Fruit fly (Drosophila melanogaster) whole organism, prepupa: ENCODE data around the gene ng3.

Source experiments
- Blimp-1 ChIP-seq: fragments of 200-800 bp; sonication (Bioruptor generic); optimal IDR thresholded peaks from 3 replicates; lab custom pipeline; 2017; ENCODE audit warnings: missing biosample characterization, missing genetic modification characterization, mild to moderate bottlenecking, moderate library complexity, missing genetic modification reagents
- CG10631 ChIP-seq: fragments of 200-800 bp; sonication (Bioruptor generic); optimal IDR thresholded peaks from 2 replicates; lab custom pipeline; 2016; ENCODE audit warnings: missing biosample characterization, missing genetic modification characterization
- CG11294 ChIP-seq: fragments of 200-800 bp; sonication (Bioruptor generic); IDR thresholded peaks from 2 replicates; pipeline ENCODE4 v1.3.6; 2022; ENCODE audit warnings: missing biosample characterization, missing genetic modification characterization
- CG11762 ChIP-seq: fragments of 200-800 bp; sonication (Bioruptor generic); optimal IDR thresholded peaks from 3 replicates; lab custom pipeline; 2016; ENCODE audit warnings: missing biosample characterization, missing genetic modification characterization; ENCODE audit not compliant: insufficient read depth
- CG11902 ChIP-seq: fragments of 200-800 bp; sonication (Bioruptor generic); optimal IDR thresholded peaks from 3 replicates; lab custom pipeline; 2016; ENCODE audit warnings: missing biosample characterization, missing genetic modification characterization
- CG1621 ChIP-seq: fragments of 200-800 bp; sonication (Bioruptor generic); optimal IDR thresholded peaks from 3 replicates; lab custom pipeline; 2018; ENCODE audit warnings: missing biosample characterization, mild to moderate bottlenecking, missing genetic modification characterization
- CG16779 ChIP-seq: fragments of 200-800 bp; sonication (Bioruptor generic); optimal IDR thresholded peaks from 3 replicates; lab custom pipeline; 2017; ENCODE audit warnings: missing biosample characterization, mild to moderate bottlenecking, missing genetic modification characterization
- CG31627 ChIP-seq: fragments of 200-800 bp; sonication (Bioruptor generic); optimal IDR thresholded peaks from 3 replicates; lab custom pipeline; 2016; ENCODE audit warnings: missing biosample characterization, missing genetic modification characterization
- CG32006 ChIP-seq: fragments of 200-800 bp; sonication (Bioruptor generic); optimal IDR thresholded peaks from 3 replicates; lab custom pipeline; 2017; ENCODE audit warnings: missing biosample characterization, mild to moderate bottlenecking, missing genetic modification characterization
- CG34406 ChIP-seq: fragments of 200-800 bp; sonication (Bioruptor generic); optimal IDR thresholded peaks from 3 replicates; lab custom pipeline; 2016; ENCODE audit warnings: missing biosample characterization, missing genetic modification characterization
- CG3919 ChIP-seq: fragments of 200-800 bp; sonication (Bioruptor generic); optimal IDR thresholded peaks from 3 replicates; lab custom pipeline; 2016; ENCODE audit warnings: missing biosample characterization, missing genetic modification characterization
- CG4318 ChIP-seq: fragments of 200-800 bp; sonication (Bioruptor generic); optimal IDR thresholded peaks from 3 replicates; lab custom pipeline; 2017; ENCODE audit warnings: missing biosample characterization, mild to moderate bottlenecking, missing genetic modification characterization
- CG6163 ChIP-seq: fragments of 200-800 bp; sonication (Bioruptor generic); IDR thresholded peaks from 3 replicates; pipeline ENCODE4 v1.3.6; 2022; ENCODE audit warnings: missing biosample characterization, missing genetic modification characterization
- CG6276 ChIP-seq: fragments of 200-800 bp; sonication (Bioruptor generic); optimal IDR thresholded peaks from 2 replicates; lab custom pipeline; 2017; ENCODE audit warnings: missing biosample characterization, mild to moderate bottlenecking, missing genetic modification characterization
- CG6792 ChIP-seq: fragments of 200-800 bp; sonication (Bioruptor generic); optimal IDR thresholded peaks from 3 replicates; lab custom pipeline; 2016; ENCODE audit warnings: missing biosample characterization, missing genetic modification characterization
- CG6808 ChIP-seq: fragments of 200-800 bp; sonication (Bioruptor generic); optimal IDR thresholded peaks from 3 replicates; lab custom pipeline; 2017; ENCODE audit warnings: missing biosample characterization, missing genetic modification characterization, mild to moderate bottlenecking, moderate library complexity, missing genetic modification reagents
- CG6854 ChIP-seq: fragments of 200-800 bp; sonication (Bioruptor generic); optimal IDR thresholded peaks from 2 replicates; lab custom pipeline; 2017; ENCODE audit warnings: missing biosample characterization, mild to moderate bottlenecking, missing genetic modification characterization
- CG7368 ChIP-seq: fragments of 200-800 bp; sonication (Bioruptor generic); optimal IDR thresholded peaks from 3 replicates; lab custom pipeline; 2016; ENCODE audit warnings: missing biosample characterization, missing genetic modification characterization
- CG8319 ChIP-seq: fragments of 200-800 bp; sonication (Bioruptor generic); optimal IDR thresholded peaks from 3 replicates; lab custom pipeline; 2016; ENCODE audit warnings: missing biosample characterization, missing genetic modification characterization
- CG8632 ChIP-seq: fragments of 200-800 bp; sonication (Bioruptor generic); optimal IDR thresholded peaks from 3 replicates; lab custom pipeline; 2016; ENCODE audit warnings: missing biosample characterization, missing genetic modification characterization
- CG9139 ChIP-seq: fragments of 200-800 bp; sonication (Bioruptor generic); optimal IDR thresholded peaks from 3 replicates; lab custom pipeline; 2017; ENCODE audit warnings: missing biosample characterization, mild to moderate bottlenecking, missing genetic modification characterization
- Eip75B ChIP-seq: fragments of 200-800 bp; sonication (Bioruptor generic); optimal IDR thresholded peaks from 3 replicates; lab custom pipeline; 2016; ENCODE audit warnings: missing biosample characterization, missing genetic modification characterization
- Eip78C ChIP-seq: fragments of 200-800 bp; sonication (Bioruptor generic); peaks from one replicate; lab custom pipeline; 2016; ENCODE audit warnings: missing biosample characterization, missing genetic modification characterization
- Eip93F ChIP-seq: fragments of 200-800 bp; sonication (Bioruptor generic); optimal IDR thresholded peaks from 2 replicates; lab custom pipeline; 2016; ENCODE audit warnings: missing biosample characterization, mild to moderate bottlenecking, missing genetic modification characterization
- Ets21C ChIP-seq: fragments of 200-800 bp; sonication (Bioruptor generic); optimal IDR thresholded peaks from 3 replicates; lab custom pipeline; 2016; ENCODE audit warnings: missing biosample characterization, missing genetic modification characterization
- Ets96B ChIP-seq: fragments of 200-800 bp; optimal IDR thresholded peaks from 2 replicates; lab custom pipeline; 2019; ENCODE audit warnings: missing biosample characterization, mild to moderate bottlenecking, missing genetic modification characterization, moderate library complexity
- Gug ChIP-seq: fragments of 200-800 bp; sonication (Bioruptor generic); IDR thresholded peaks from 2 replicates; pipeline ENCODE4 v1.3.6; 2022; ENCODE audit warnings: missing biosample characterization, missing genetic modification characterization
- Hr39 ChIP-seq: fragments of 200-800 bp; sonication (Bioruptor generic); optimal IDR thresholded peaks from 2 replicates; lab custom pipeline; 2016; ENCODE audit warnings: missing biosample characterization, missing genetic modification characterization
- Hr4 ChIP-seq: fragments of 200-800 bp; sonication (Bioruptor generic); optimal IDR thresholded peaks from 3 replicates; lab custom pipeline; 2016; ENCODE audit warnings: missing biosample characterization, missing genetic modification characterization
- Lpt ChIP-seq: fragments of 200-800 bp; sonication (Bioruptor generic); optimal IDR thresholded peaks from 3 replicates; lab custom pipeline; 2016; ENCODE audit warnings: missing biosample characterization, missing genetic modification characterization
- OdsH ChIP-seq: fragments of 200-800 bp; sonication (Bioruptor generic); optimal IDR thresholded peaks from 3 replicates; lab custom pipeline; 2016; ENCODE audit warnings: missing biosample characterization, missing genetic modification characterization
- Smox ChIP-seq: fragments of 200-800 bp; sonication (Bioruptor generic); optimal IDR thresholded peaks from 3 replicates; lab custom pipeline; 2016; ENCODE audit warnings: missing biosample characterization, missing genetic modification characterization
- Sox15 ChIP-seq: fragments of 200-800 bp; sonication (Bioruptor generic); optimal IDR thresholded peaks from 3 replicates; lab custom pipeline; 2016; ENCODE audit warnings: missing biosample characterization, missing genetic modification characterization
- cyc ChIP-seq: fragments of 200-800 bp; sonication (Bioruptor generic); optimal IDR thresholded peaks from 3 replicates; lab custom pipeline; 2016; ENCODE audit warnings: missing biosample characterization, missing genetic modification characterization
- dac ChIP-seq: fragments of 200-800 bp; sonication (Bioruptor generic); optimal IDR thresholded peaks from 2 replicates; lab custom pipeline; 2017; ENCODE audit warnings: missing biosample characterization, mild to moderate bottlenecking, missing genetic modification characterization
- eg ChIP-seq: fragments of 200-800 bp; sonication (Bioruptor generic); IDR thresholded peaks from 3 replicates; pipeline ENCODE4 v1.3.6; 2022; ENCODE audit warnings: missing biosample characterization, missing genetic modification characterization
- esn ChIP-seq: fragments of 200-800 bp; sonication (Bioruptor generic); optimal IDR thresholded peaks from 2 replicates; lab custom pipeline; 2016; ENCODE audit warnings: missing biosample characterization, mild to moderate bottlenecking, missing genetic modification characterization, moderate library complexity
- fd59A ChIP-seq: fragments of 200-800 bp; sonication (Bioruptor generic); optimal IDR thresholded peaks from 2 replicates; lab custom pipeline; 2017; ENCODE audit warnings: missing biosample characterization, mild to moderate bottlenecking, missing genetic modification characterization, missing genetic modification reagents
- fd85E ChIP-seq: fragments of 200-800 bp; sonication (Bioruptor generic); optimal IDR thresholded peaks from 3 replicates; lab custom pipeline; 2016; ENCODE audit warnings: missing biosample characterization, missing genetic modification characterization
- fkh ChIP-seq: fragments of 200-800 bp; sonication (Bioruptor generic); optimal IDR thresholded peaks from 3 replicates; lab custom pipeline; 2017; ENCODE audit warnings: missing biosample characterization, mild to moderate bottlenecking, missing genetic modification characterization, moderate library complexity
- lz ChIP-seq: fragments of 200-800 bp; sonication (Bioruptor generic); optimal IDR thresholded peaks from 3 replicates; lab custom pipeline; 2016; ENCODE audit warnings: missing biosample characterization, missing genetic modification characterization
- net ChIP-seq: fragments of 200-800 bp; sonication (Bioruptor generic); optimal IDR thresholded peaks from 3 replicates; lab custom pipeline; 2016; ENCODE audit warnings: missing biosample characterization, missing genetic modification characterization
- pdm3 ChIP-seq: fragments of 200-800 bp; sonication (Bioruptor generic); optimal IDR thresholded peaks from 3 replicates; lab custom pipeline; 2016; ENCODE audit warnings: missing biosample characterization, missing genetic modification characterization
- salr ChIP-seq, 2 experiments: fragments of 200-800 bp; sonication (Bioruptor generic); optimal IDR thresholded peaks; 3 replicates each; lab custom pipeline; 2016 to 2018; ENCODE audit warnings: missing biosample characterization in 2 of 2, missing genetic modification characterization in 2 of 2, mild to moderate bottlenecking in 1 of 2
- spab ChIP-seq: fragments of 200-800 bp; sonication (Bioruptor generic); optimal IDR thresholded peaks from 2 replicates; lab custom pipeline; 2017; ENCODE audit warnings: missing biosample characterization, mild to moderate bottlenecking, missing genetic modification characterization, missing genetic modification reagents
- ss ChIP-seq, 2 experiments: fragments of 200-800 bp; sonication (Bioruptor generic); optimal IDR thresholded peaks; 2 replicates in 1 of 2; 3 replicates in 1 of 2; lab custom pipeline; 2017 to 2018; ENCODE audit warnings: mild to moderate bottlenecking in 2 of 2, missing biosample characterization in 2 of 2, missing genetic modification characterization in 2 of 2, moderate library complexity in 1 of 2
- svp ChIP-seq: fragments of 200-800 bp; sonication (Bioruptor generic); peaks from one replicate; lab custom pipeline; 2016; ENCODE audit warnings: missing biosample characterization, missing genetic modification characterization
- vri ChIP-seq: fragments of 200-800 bp; sonication (Bioruptor generic); optimal IDR thresholded peaks from 3 replicates; lab custom pipeline; 2016; ENCODE audit warnings: missing biosample characterization, mild to moderate bottlenecking, missing genetic modification characterization

The ng3 gene

dm6 chrX:3260536-3260935, 18.7 kb upstream of the ng3 start:
- TF ChIP-seq Ets21C (GFP tag; lab: Kevin White, UChicago): no peak
- peak; percentile 75 for TF ChIP-seq vri
- TF ChIP-seq, all 60 proteins: peak for 1

DNA sequence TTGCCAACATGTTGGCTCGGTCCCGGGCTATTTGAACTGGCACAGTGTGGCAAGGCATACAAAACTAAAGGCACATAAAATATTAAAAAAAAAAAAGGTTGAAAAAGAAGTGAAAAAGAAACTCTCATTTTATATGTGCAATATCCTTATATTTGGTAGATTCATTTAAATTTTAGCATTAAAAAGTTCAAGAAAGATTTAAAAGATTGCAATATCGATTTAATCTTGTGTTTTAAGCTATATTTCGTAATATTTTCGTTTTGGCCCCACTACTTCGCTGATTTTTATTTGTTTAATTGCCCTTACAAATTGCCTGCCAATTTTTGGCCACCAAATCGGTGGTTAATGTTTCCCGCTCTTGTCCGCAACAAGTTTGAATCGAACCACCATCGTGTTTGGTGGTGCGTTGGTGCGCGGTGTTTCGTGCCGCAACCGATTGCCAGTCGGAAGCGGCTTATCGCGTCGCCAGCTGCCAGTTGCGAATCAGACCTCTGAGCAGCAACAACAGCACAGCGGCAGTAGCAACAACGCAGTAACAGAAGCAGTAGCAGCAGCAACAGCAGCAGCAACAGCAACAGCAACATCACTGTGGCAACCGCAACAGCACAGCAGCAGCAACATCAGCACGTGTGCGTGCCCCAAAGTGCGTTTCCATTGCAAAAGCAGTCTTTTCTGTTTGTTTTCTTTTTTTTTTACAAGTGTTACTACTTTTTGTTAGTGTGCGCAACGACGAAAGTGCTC, 13.9 kb upstream of the ng3 start:
- peak; percentile 80 for TF ChIP-seq CG16779 (tag; lab: Kevin White, UChicago)
- TF ChIP-seq Gug (GFP tag; lab: Robert Waterston, UW): peak; percentile 95
- TF ChIP-seq pdm3 (GFP tag; lab: Kevin White, UChicago): peak; percentile 96
- TF ChIP-seq Smox: peak; percentile 94
- peak; percentile 83 for TF ChIP-seq Ets96B
- TF ChIP-seq CG32006: peak; percentile 99
- peak; percentile 83 for TF ChIP-seq Blimp-1
- peak; percentile 87 for TF ChIP-seq fd59A (GFP tag; lab: Kevin White, UChicago)
- TF ChIP-seq svp (GFP tag; lab: Kevin White, UChicago): peak; percentile 94
- peak; percentile 63 for TF ChIP-seq fkh (GFP tag; lab: Kevin White, UChicago)
- peak; percentile 93 for TF ChIP-seq CG6792 (GFP tag; lab: Kevin White, UChicago)
- peak; percentile 68 to 78 for TF ChIP-seq ss (GFP tag; optimal IDR thresholded peaks at IDR 0.05; lab: Kevin White, UChicago)
- TF ChIP-seq salr (GFP tag; optimal IDR thresholded peaks at IDR 0.05; lab: Kevin White, UChicago): peak; percentile 67 to 97
- TF ChIP-seq CG10631 (GFP tag; lab: Kevin White, UChicago): peak; percentile 97
- TF ChIP-seq dac: peak; percentile 95
- peak; percentile 83 for TF ChIP-seq CG1621 (tag; lab: Kevin White, UChicago)
- peak; percentile 84 for TF ChIP-seq CG9139 (GFP tag; lab: Kevin White, UChicago)
- TF ChIP-seq fd85E (GFP tag; lab: Kevin White, UChicago): peak; percentile 63
- peak; percentile 93 for TF ChIP-seq CG11762
- peak; percentile 98 for TF ChIP-seq CG4318 (GFP tag; lab: Kevin White, UChicago)
- peak; percentile 96 for TF ChIP-seq lz (GFP tag; lab: Kevin White, UChicago)
- TF ChIP-seq CG7368 (GFP tag; lab: Kevin White, UChicago): peak; percentile 82
- peak; percentile 86 for TF ChIP-seq Eip75B (GFP tag; lab: Kevin White, UChicago)
- peak; percentile 91 for TF ChIP-seq spab
- TF ChIP-seq CG34406 (GFP tag; lab: Kevin White, UChicago): peak; percentile 95
- TF ChIP-seq CG11902 (GFP tag; lab: Kevin White, UChicago): peak; percentile 90
- TF ChIP-seq Lpt (GFP tag; lab: Kevin White, UChicago): peak; percentile 96
- peak; percentile 96 for TF ChIP-seq esn
- TF ChIP-seq CG8632 (GFP tag; lab: Kevin White, UChicago): peak; percentile 95
- peak; percentile 92 for TF ChIP-seq CG11294 (GFP tag; lab: Robert Waterston, UW)
- TF ChIP-seq net (GFP tag; lab: Kevin White, UChicago): peak; percentile 93
- TF ChIP-seq CG31627 (GFP tag; lab: Kevin White, UChicago): peak; percentile 94
- TF ChIP-seq eg (GFP tag; lab: Robert Waterston, UW): peak; percentile 94
- peak; percentile 95 for TF ChIP-seq OdsH (GFP tag; lab: Kevin White, UChicago)
- TF ChIP-seq Ets21C (GFP tag; lab: Kevin White, UChicago): peak; percentile 90
- TF ChIP-seq CG3919 (GFP tag; lab: Kevin White, UChicago): peak; percentile 93
- peak; percentile 93 for TF ChIP-seq Hr39 (GFP tag; lab: Kevin White, UChicago)
- TF ChIP-seq CG6276 (GFP tag; lab: Kevin White, UChicago): peak; percentile 98
- TF ChIP-seq cyc (GFP tag; lab: Kevin White, UChicago): peak; percentile 92
- peak; percentile 97 for TF ChIP-seq Eip78C (GFP tag; lab: Kevin White, UChicago)
- peak; percentile 91 for TF ChIP-seq Hr4
- peak; percentile 86 for TF ChIP-seq CG6163 (GFP tag; lab: Robert Waterston, UW)
- TF ChIP-seq Eip93F (GFP tag; lab: Kevin White, UChicago): peak; percentile 51
- peak; percentile 82 for TF ChIP-seq CG6854 (GFP tag; lab: Kevin White, UChicago)
- TF ChIP-seq CG6808 (GFP tag; lab: Kevin White, UChicago): peak; percentile 88
- TF ChIP-seq Sox15 (GFP tag; lab: Kevin White, UChicago): peak; percentile 92
- peak; percentile 90 for TF ChIP-seq CG8319 (GFP tag; lab: Kevin White, UChicago)
